Fruit fly (Drosophila melanogaster): ENCODE data around the gene CG12885.

Gene CG12885

dm6 chr3R:27581263-27581868, 60.7 kb downstream of the CG12885 start:
- TF ChIP-seq gt (GFP tag; IDR thresholded peaks at IDR 0.05) (no peak), Atf3 (GFP tag; optimal IDR thresholded peaks at IDR 0.05) (no peak), yki (optimal IDR thresholded peaks at IDR 0.05) (no peak), rib (GFP tag; IDR thresholded peaks at IDR 0.05) (no peak), sna (GFP tag; IDR thresholded peaks at IDR 0.05; ENCODE audit: partially characterized antibody) (no peak), Ets65A (GFP tag) (peak; percentile 93), br (optimal IDR thresholded peaks at IDR 0.05) (no peak), CG10654 (GFP tag; optimal IDR thresholded peaks at IDR 0.05) (no peak), CG13296 (GFP tag; optimal IDR thresholded peaks at IDR 0.05) (peak; percentile 84), ems (GFP tag; optimal IDR thresholded peaks at IDR 0.05) (peak; percentile 10), lola (GFP tag; optimal IDR thresholded peaks at IDR 0.05) (peak in 1 of 3 experiments; percentile 31), run (tag; optimal IDR thresholded peaks at IDR 0.05) (peak; percentile 47), Dp (GFP tag; optimal IDR thresholded peaks at IDR 0.05) (peak; percentile 57), ewg (GFP tag; optimal IDR thresholded peaks at IDR 0.05) (peak; percentile 92), CG12769 (tag; optimal IDR thresholded peaks at IDR 0.05) (peak; percentile 77), exex (tag; optimal IDR thresholded peaks at IDR 0.05) (peak; percentile 71), lab (GFP tag; optimal IDR thresholded peaks at IDR 0.05) (peak; percentile 85), CG18011 (GFP tag; optimal IDR thresholded peaks at IDR 0.05) (peak; percentile 41), Nf-YC (tag; optimal IDR thresholded peaks at IDR 0.05) (peak; percentile 70), chm (GFP tag; IDR thresholded peaks at IDR 0.05) (no peak), Ets97D (GFP tag; optimal IDR thresholded peaks at IDR 0.05) (peak; percentile 89), CG9797 (GFP tag; optimal IDR thresholded peaks at IDR 0.05) (peak; percentile 98), Side (GFP tag; optimal IDR thresholded peaks at IDR 0.05) (peak; percentile 46), CG5180 (GFP tag; optimal IDR thresholded peaks at IDR 0.05) (peak; percentile 58), CG13775 (GFP tag; optimal IDR thresholded peaks at IDR 0.05) (peak; percentile 34), scrt (GFP tag; optimal IDR thresholded peaks at IDR 0.05) (peak; percentile 50), CG9817 (tag; optimal IDR thresholded peaks at IDR 0.05) (peak; percentile 24), wor (GFP tag; IDR thresholded peaks at IDR 0.05) (no peak), CG10267 (tag; optimal IDR thresholded peaks at IDR 0.05) (peak; percentile 28), trem (tag; optimal IDR thresholded peaks at IDR 0.05) (peak; percentile 43), Sox102F (GFP tag; optimal IDR thresholded peaks at IDR 0.05) (peak; percentile 54), odd (GFP tag; optimal IDR thresholded peaks at IDR 0.05) (peak; percentile 66), H15 (GFP tag; IDR thresholded peaks at IDR 0.05) (no peak), Oli (tag; optimal IDR thresholded peaks at IDR 0.05) (peak; percentile 44), tin (GFP tag; optimal IDR thresholded peaks at IDR 0.05) (peak; percentile 24), CG32767 (GFP tag; IDR thresholded peaks at IDR 0.05) (no peak), CG32772 (GFP tag; IDR thresholded peaks at IDR 0.05) (no peak), CG9876 (GFP tag; optimal IDR thresholded peaks at IDR 0.05) (peak; percentile 19), kay (GFP tag; optimal IDR thresholded peaks at IDR 0.05) (peak; percentile 52), jumu (GFP tag; optimal IDR thresholded peaks at IDR 0.05) (peak; percentile 52), CG4707 (GFP tag; optimal IDR thresholded peaks at IDR 0.05) (peak; percentile 67), btn (GFP tag; optimal IDR thresholded peaks at IDR 0.05) (peak; percentile 8), psq (GFP tag; optimal IDR thresholded peaks at IDR 0.05) (no peak), CG12071 (GFP tag; optimal IDR thresholded peaks at IDR 0.05) (peak; percentile 87), ac (GFP tag; optimal IDR thresholded peaks at IDR 0.05) (peak; percentile 22), BEAF-32 (GFP tag; optimal IDR thresholded peaks at IDR 0.05) (peak; percentile 44), CG4328 (GFP tag; optimal IDR thresholded peaks at IDR 0.05) (peak; percentile 81), slp2 (GFP tag; optimal IDR thresholded peaks at IDR 0.05) (no peak), bab2 (GFP tag; optimal IDR thresholded peaks at IDR 0.05) (peak; percentile 53), CG8924 (tag; optimal IDR thresholded peaks at IDR 0.05) (peak; percentile 81), maf-S (GFP tag; optimal IDR thresholded peaks at IDR 0.05) (no peak)
